Worm (Caenorhabditis elegans) whole organism, early embryonic: ENCODE data around the gene str-221.

Experiments used
- B0310.2 ChIP-seq: sonication (generic microtip); optimal IDR thresholded peaks from 2 replicates; lab custom pipeline; 2016; ENCODE audit warnings: mild to moderate bottlenecking, missing genetic modification characterization, missing compliant biosample characterization
- F13C5.2 ChIP-seq: sonication (generic microtip); optimal IDR thresholded peaks from 2 replicates; lab custom pipeline; 2017; ENCODE audit warnings: mild to moderate bottlenecking, missing genetic modification characterization, inconsistent platforms, missing compliant biosample characterization
- aly-1 ChIP-seq: sonication (generic microtip); optimal IDR thresholded peaks from 2 replicates; lab custom pipeline; 2016; ENCODE audit warnings: missing genetic modification characterization, missing compliant biosample characterization
- ama-1 ChIP-seq: fragments of 150-350 bp; optimal IDR thresholded peaks from 2 replicates; lab custom pipeline; 2014
- ceh-13 ChIP-seq: fragments of 200-800 bp; sonication (Bioruptor generic); optimal IDR thresholded peaks from 2 replicates; lab custom pipeline; 2018; ENCODE audit warnings: mild to moderate bottlenecking, missing genetic modification characterization, missing compliant biosample characterization
- ceh-36 ChIP-seq: sonication (generic microtip); optimal IDR thresholded peaks from 2 replicates; lab custom pipeline; 2016; ENCODE audit warnings: missing genetic modification characterization, inconsistent platforms, missing compliant biosample characterization
- ets-7 ChIP-seq: sonication (generic microtip); optimal IDR thresholded peaks from 2 replicates; lab custom pipeline; 2016; ENCODE audit warnings: missing genotype, missing genetic modification characterization, missing compliant biosample characterization
- flt-1 ChIP-seq: fragments of 200-800 bp; sonication (Bioruptor generic); IDR thresholded peaks from 2 replicates; pipeline ENCODE4 v1.3.6; 2022; ENCODE audit warnings: missing genetic modification characterization, missing compliant biosample characterization
- hmbx-1 ChIP-seq: sonication (generic microtip); optimal IDR thresholded peaks from 2 replicates; lab custom pipeline; 2016; ENCODE audit warnings: mild to moderate bottlenecking, missing genetic modification characterization, missing compliant biosample characterization
- hmg-4 ChIP-seq: fragments of 200-800 bp; sonication (Bioruptor generic); optimal IDR thresholded peaks from 2 replicates; lab custom pipeline; 2018; ENCODE audit warnings: mild to moderate bottlenecking, missing genetic modification characterization, missing compliant biosample characterization
- hnd-1 ChIP-seq: sonication (generic microtip); optimal IDR thresholded peaks from 2 replicates; lab custom pipeline; 2016; ENCODE audit warnings: missing genetic modification characterization, missing compliant biosample characterization
- pes-1 ChIP-seq: fragments of 200-800 bp; sonication (Bioruptor generic); IDR thresholded peaks from 2 replicates; pipeline ENCODE4 v1.3.6; 2022; ENCODE audit warnings: missing genetic modification reagents, missing genetic modification characterization, missing compliant biosample characterization
- scrt-1 ChIP-seq: fragments of 200-800 bp; sonication (Bioruptor generic); IDR thresholded peaks from 2 replicates; pipeline ENCODE4 v1.3.6; 2022; ENCODE audit warnings: missing genetic modification characterization, missing compliant biosample characterization
- sea-1 ChIP-seq: fragments of 200-800 bp; sonication (Bioruptor generic); conservative IDR thresholded peaks from 2 replicates; pipeline ENCODE4 v1.3.6; 2022; ENCODE audit warnings: missing genetic modification characterization, missing compliant biosample characterization
- tbx-11 ChIP-seq: fragments of 200-800 bp; sonication (Bioruptor generic); IDR thresholded peaks from 2 replicates; pipeline ENCODE4 v1.3.6; 2022; ENCODE audit warnings: missing genetic modification characterization, missing compliant biosample characterization
- tbx-37 ChIP-seq: fragments of 200-800 bp; sonication (Bioruptor generic); conservative IDR thresholded peaks from 2 replicates; pipeline ENCODE4 v1.3.6; 2022; ENCODE audit warnings: missing genetic modification reagents, missing genetic modification characterization, missing compliant biosample characterization
- tra-4 ChIP-seq: sonication (generic microtip); optimal IDR thresholded peaks from 2 replicates; lab custom pipeline; 2017; ENCODE audit warnings: missing genetic modification characterization, missing compliant biosample characterization

str-221 gene

DNA sequence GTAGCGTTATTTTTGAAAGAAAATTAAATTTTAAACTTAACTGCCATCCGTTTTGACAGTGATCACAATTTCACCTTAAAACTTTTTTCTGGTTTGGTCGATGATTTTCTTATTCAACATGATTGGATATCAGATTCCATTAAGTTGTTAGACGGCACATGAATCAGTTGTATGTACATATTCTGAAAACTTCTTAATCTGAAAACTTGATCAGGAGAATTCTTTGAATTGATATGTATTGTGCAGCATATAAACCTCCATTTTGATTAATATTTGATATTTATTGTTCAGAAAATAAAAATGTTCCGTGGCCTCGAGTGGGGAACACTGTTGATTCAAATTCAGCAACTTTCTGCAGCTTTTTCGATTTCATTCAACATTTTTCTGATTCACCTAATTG lies at the start of gene str-221:
Gene str-221 (plus strand): TSS at position 301 of the 400 bp plus-strand sequence.
- TF ChIP-seq hnd-1 (tag; lab: Kevin White, UChicago): no peak
- no peak for TF ChIP-seq hmbx-1 (tag; lab: Kevin White, UChicago)
- TF ChIP-seq F13C5.2 (tag; lab: Kevin White, UChicago): no peak
- no peak for TF ChIP-seq ceh-13 (GFP tag; lab: Kevin White, UChicago)
- no peak for TF ChIP-seq aly-1 (tag; lab: Kevin White, UChicago)
- no peak for TF ChIP-seq ceh-36 (tag; lab: Kevin White, UChicago)
- no peak for TF ChIP-seq sea-1 (GFP tag; lab: Robert Waterston, UW)
- TF ChIP-seq tra-4 (tag; lab: Kevin White, UChicago): no peak
- no peak for TF ChIP-seq flt-1 (GFP tag; lab: Robert Waterston, UW)
- TF ChIP-seq ets-7: no peak
- no peak for TF ChIP-seq B0310.2
- TF ChIP-seq hmg-4 (GFP tag; lab: Kevin White, UChicago): no peak

DNA sequence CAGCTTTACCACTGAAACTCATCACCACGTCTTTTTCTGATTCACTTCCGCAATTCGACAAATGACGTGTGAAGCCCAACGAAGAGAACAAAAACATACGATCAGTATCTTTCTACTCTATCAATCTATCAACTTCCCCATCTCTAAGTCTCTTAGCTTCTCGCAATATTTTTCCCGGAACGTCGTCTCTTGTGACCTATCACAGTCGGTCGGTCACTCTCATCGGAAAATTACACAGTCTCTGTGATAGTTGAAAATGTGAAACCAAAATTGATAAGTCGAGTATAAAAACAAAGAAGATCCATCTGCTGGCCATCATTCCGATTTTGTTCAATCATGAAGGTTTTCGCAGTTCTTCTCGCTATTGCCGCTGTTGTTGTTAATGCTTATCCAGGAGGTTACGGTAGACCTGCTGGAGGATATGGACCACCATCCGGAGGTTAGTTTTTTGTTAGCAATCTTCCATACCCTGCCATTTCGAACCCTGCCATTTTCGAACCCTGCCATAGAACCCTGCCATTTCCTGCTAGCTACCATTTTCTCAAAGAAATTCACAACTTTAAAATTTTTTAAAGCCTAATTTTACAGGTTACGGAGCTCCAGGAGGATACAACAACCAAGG lies 46.2 kb upstream of the str-221 start, which contains the start of gene F16B4.4:
Gene F16B4.4 (plus strand): TSS at position 221 of the 622 bp plus-strand sequence.
- TF ChIP-seq flt-1 (GFP tag; lab: Robert Waterston, UW): no peak

- TF ChIP-seq scrt-1 (no peak), ceh-13 (GFP tag; lab: Kevin White, UChicago) (no peak), aly-1 (tag; lab: Kevin White, UChicago) (no peak), sea-1 (GFP tag; lab: Robert Waterston, UW) (no peak), hnd-1 (tag; lab: Kevin White, UChicago) (no peak), F13C5.2 (tag; lab: Kevin White, UChicago) (no peak), hmbx-1 (tag; lab: Kevin White, UChicago) (no peak), hmg-4 (GFP tag; lab: Kevin White, UChicago) (no peak), tra-4 (tag; lab: Kevin White, UChicago) (no peak), ama-1 (lab: Kevin White, UChicago) (no peak), flt-1 (GFP tag; lab: Robert Waterston, UW) (no peak), tbx-37 (GFP tag; lab: Robert Waterston, UW) (no peak), tbx-11 (GFP tag; lab: Robert Waterston, UW) (no peak), pes-1 (GFP tag; lab: Robert Waterston, UW) (no peak), ets-7 (no peak)
Measured at ce11 chrV:1594554-1595092, 45.5 kb upstream of the str-221 start.

DNA sequence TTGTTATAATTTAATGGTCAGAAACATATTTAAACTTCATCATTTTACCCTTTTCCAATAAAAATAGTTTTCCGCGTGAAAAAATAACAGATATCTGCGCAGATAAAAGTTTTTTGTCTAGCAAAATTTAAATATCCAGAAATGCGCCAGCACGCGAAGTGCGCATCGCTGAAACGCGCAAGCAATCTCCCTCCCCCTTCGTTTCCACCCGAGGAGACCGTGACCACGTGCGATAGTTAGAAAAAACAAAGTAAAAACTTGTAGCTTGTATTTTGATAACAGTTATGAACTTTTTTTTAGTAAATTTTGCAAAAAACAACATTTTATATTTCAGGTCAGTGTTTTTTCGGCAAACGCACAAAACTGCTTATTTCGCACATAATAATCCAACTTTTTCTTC lies 41.0 kb upstream of the str-221 start:
- TF ChIP-seq pes-1 (GFP tag; lab: Robert Waterston, UW) (peak; percentile 66), sea-1 (GFP tag; lab: Robert Waterston, UW) (peak; percentile 63; the same call in 1 of the 2 replicates)

- TF ChIP-seq ama-1 (lab: Kevin White, UChicago) (no peak), sea-1 (GFP tag; lab: Robert Waterston, UW) (no peak), F13C5.2 (tag; lab: Kevin White, UChicago) (no peak), hmg-4 (GFP tag; lab: Kevin White, UChicago) (no peak), flt-1 (GFP tag; lab: Robert Waterston, UW) (no peak), scrt-1 (no peak), tbx-37 (GFP tag; lab: Robert Waterston, UW) (no peak), tbx-11 (GFP tag; lab: Robert Waterston, UW) (no peak), pes-1 (GFP tag; lab: Robert Waterston, UW) (no peak), B0310.2 (no peak), hnd-1 (tag; lab: Kevin White, UChicago) (no peak), hmbx-1 (tag; lab: Kevin White, UChicago) (no peak), ceh-13 (GFP tag; lab: Kevin White, UChicago) (no peak), tra-4 (tag; lab: Kevin White, UChicago) (no peak), ceh-36 (tag; lab: Kevin White, UChicago) (no peak), ets-7 (no peak), aly-1 (tag; lab: Kevin White, UChicago) (no peak)
Measured at ce11 chrV:1600561-1601088, 39.5 kb upstream of the str-221 start, which contains the start of gene F16B4.2. TSS of gene F16B4.2 (plus strand) at chrV:1601038.

DNA sequence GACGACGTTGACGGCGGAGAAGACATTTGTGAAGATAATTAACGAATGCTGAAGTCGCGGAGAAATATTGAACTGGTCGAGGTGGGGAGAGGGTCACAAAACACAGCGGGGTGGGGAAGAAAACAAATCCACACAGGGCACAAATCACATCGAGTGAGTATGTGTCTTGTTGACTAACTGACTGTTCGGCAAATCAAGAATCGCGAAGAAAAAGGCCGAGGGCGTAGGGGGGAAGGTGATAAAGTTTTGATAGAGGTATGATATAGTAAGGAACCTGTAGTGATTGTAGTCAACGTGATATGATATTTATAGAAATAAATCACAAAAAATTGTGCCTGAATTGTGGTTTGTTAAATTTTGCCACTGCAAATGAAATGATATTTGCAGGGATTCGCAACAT lies 32.3 kb upstream of the str-221 start, which contains the start of gene nhr-178:
Gene nhr-178 (minus strand): TSS at position 164 of the 400 bp plus-strand sequence.
- TF ChIP-seq ama-1 (lab: Kevin White, UChicago) (no peak), hmg-4 (GFP tag; lab: Kevin White, UChicago) (no peak), tbx-37 (GFP tag; lab: Robert Waterston, UW) (no peak), aly-1 (tag; lab: Kevin White, UChicago) (no peak), sea-1 (GFP tag; lab: Robert Waterston, UW) (no peak), F13C5.2 (tag; lab: Kevin White, UChicago) (no peak), ceh-36 (tag; lab: Kevin White, UChicago) (no peak), tbx-11 (GFP tag; lab: Robert Waterston, UW) (no peak), B0310.2 (no peak), hmbx-1 (tag; lab: Kevin White, UChicago) (no peak), scrt-1 (no peak), pes-1 (GFP tag; lab: Robert Waterston, UW) (no peak), ets-7 (no peak)

- TF ChIP-seq B0310.2: no peak
- no peak for TF ChIP-seq aly-1 (tag; lab: Kevin White, UChicago)
- no peak for TF ChIP-seq ama-1 (lab: Kevin White, UChicago)
- TF ChIP-seq ceh-13 (GFP tag; lab: Kevin White, UChicago): no peak
- no peak for TF ChIP-seq ceh-36 (tag; lab: Kevin White, UChicago)
- no peak for TF ChIP-seq hmbx-1 (tag; lab: Kevin White, UChicago)
Measured at ce11 chrV:1610097-1610496, 30.0 kb upstream of the str-221 start, which contains the start of gene nhr-177. TSS of gene nhr-177 (plus strand) at chrV:1610263.
